Worm (Caenorhabditis elegans): ENCODE measurements around the gene EEED8.15.

The EEED8.15 gene

DNA sequence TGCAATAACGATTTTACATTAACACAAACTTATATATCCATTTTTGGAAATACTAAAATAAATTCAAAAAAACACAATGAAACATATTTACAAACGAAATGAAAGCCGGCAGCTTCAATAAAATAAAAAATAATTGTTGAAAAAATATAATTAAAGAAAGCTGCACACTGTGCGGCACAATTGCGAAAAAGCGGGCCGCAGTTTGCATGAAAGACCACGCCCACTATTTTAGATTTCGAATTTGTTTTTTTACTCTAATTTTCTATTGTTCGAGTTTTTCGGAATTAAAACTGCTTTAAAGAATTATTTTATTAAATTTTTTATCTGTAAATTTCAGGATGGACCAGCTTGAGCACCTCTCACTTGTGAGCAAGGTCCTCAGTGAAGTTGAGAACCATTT, 19.8 kb upstream of the EEED8.15 start, which contains the start of gene mog-5:
mog-5 (plus strand) TSS at position 338 of the 400 bp plus-strand sequence.
- TF ChIP-seq ttx-3 (tag; optimal IDR thresholded peaks at IDR 0.05) (peak; percentile 69), ceh-48 (tag; optimal IDR thresholded peaks at IDR 0.05) (no peak), odd-2 (tag; optimal IDR thresholded peaks at IDR 0.05) (peak; percentile 64), pqm-1 (tag; optimal IDR thresholded peaks at IDR 0.05) (no peak), ceh-6 (GFP tag; optimal IDR thresholded peaks at IDR 0.05) (no peak), tbx-2 (tag; optimal IDR thresholded peaks at IDR 0.05) (peak; percentile 50), ceh-22 (tag; optimal IDR thresholded peaks at IDR 0.05) (no peak), fkh-6 (tag; optimal IDR thresholded peaks at IDR 0.05) (no peak), hlh-8 (tag; optimal IDR thresholded peaks at IDR 0.05) (peak; percentile 27), sox-4 (tag; optimal IDR thresholded peaks at IDR 0.05) (peak; percentile 55), pag-3 (tag; optimal IDR thresholded peaks at IDR 0.05; ENCODE audit: borderline replicate concordance) (no peak), ahr-1 (tag; optimal IDR thresholded peaks at IDR 0.05) (no peak), unc-42 (tag; optimal IDR thresholded peaks at IDR 0.05) (peak; percentile 65), ceh-2 (tag; optimal IDR thresholded peaks at IDR 0.05) (peak; percentile 5), sdc-2 (tag; optimal IDR thresholded peaks at IDR 0.05) (no peak), npax-4 (tag; optimal IDR thresholded peaks at IDR 0.05) (no peak), C38D4.7 (GFP tag; optimal IDR thresholded peaks at IDR 0.05) (peak; percentile 38), madf-2 (tag; optimal IDR thresholded peaks at IDR 0.05) (no peak), unc-86 (tag; optimal IDR thresholded peaks at IDR 0.05) (peak; percentile 26), sox-2 (GFP tag; IDR thresholded peaks at IDR 0.05) (no peak; the same call in 1 of the 2 replicates), eyg-1 (tag; optimal IDR thresholded peaks at IDR 0.05) (no peak), ceh-19 (GFP tag; optimal IDR thresholded peaks at IDR 0.05) (no peak), syd-9 (tag; optimal IDR thresholded peaks at IDR 0.05) (no peak), pat-9 (tag; optimal IDR thresholded peaks at IDR 0.05) (peak; percentile 30), pha-2 (tag; optimal IDR thresholded peaks at IDR 0.05) (peak; percentile 32), hlh-15 (tag; optimal IDR thresholded peaks at IDR 0.05) (no peak), ets-4 (tag; optimal IDR thresholded peaks at IDR 0.05) (no peak), T23F11.4 (GFP tag; optimal IDR thresholded peaks at IDR 0.05) (no peak), zip-5 (tag; optimal IDR thresholded peaks at IDR 0.05) (peak; percentile 13), tbx-7 (tag; optimal IDR thresholded peaks at IDR 0.05) (no peak), ceh-30 (tag; optimal IDR thresholded peaks at IDR 0.05) (no peak), mec-3 (tag; optimal IDR thresholded peaks at IDR 0.05; ENCODE audit: borderline replicate concordance) (no peak), F13H6.1 (tag; optimal IDR thresholded peaks at IDR 0.05) (peak; percentile 31), K02D7.2 (tag; optimal IDR thresholded peaks at IDR 0.05) (no peak), ceh-34 (tag; optimal IDR thresholded peaks at IDR 0.05) (no peak), pros-1 (tag; optimal IDR thresholded peaks at IDR 0.05) (no peak), lim-6 (tag; optimal IDR thresholded peaks at IDR 0.05) (no peak), elt-4 (tag; optimal IDR thresholded peaks at IDR 0.05) (no peak), K09A11.1 (tag; optimal IDR thresholded peaks at IDR 0.05; ENCODE audit: insufficient read depth) (peak; percentile 82), ztf-16 (tag; optimal IDR thresholded peaks at IDR 0.05) (peak; percentile 30), gmeb-2 (tag; optimal IDR thresholded peaks at IDR 0.05) (no peak), hlh-30 (tag; optimal IDR thresholded peaks at IDR 0.05; ENCODE audit: insufficient read depth) (no peak), pax-1 (tag; optimal IDR thresholded peaks at IDR 0.05) (no peak), nhr-11 (tag; optimal IDR thresholded peaks at IDR 0.05) (no peak), unc-55 (GFP tag; optimal IDR thresholded peaks at IDR 0.05) (no peak), unc-3 (GFP tag; conservative IDR thresholded peaks at IDR 0.05) (no peak), unc-3 (tag; optimal IDR thresholded peaks at IDR 0.05) (no peak), elt-2 (tag; optimal IDR thresholded peaks at IDR 0.05) (no peak), rnt-1 (tag; optimal IDR thresholded peaks at IDR 0.05) (no peak), lin-11 (tag; optimal IDR thresholded peaks at IDR 0.05) (peak; percentile 36), nhr-232 (tag; optimal IDR thresholded peaks at IDR 0.05) (peak; percentile 50), ref-2 (tag; optimal IDR thresholded peaks at IDR 0.05) (peak; percentile 26), ceh-45 (GFP tag; IDR thresholded peaks at IDR 0.05) (no peak), dve-1 (tag; optimal IDR thresholded peaks at IDR 0.05) (no peak)
